Fruit fly (Drosophila melanogaster) whole organism, embryonic: ENCODE results near the gene mEFG1.
A peak's percentile ranks its signal among the peaks of the same experiment; 100 is the strongest.

Experiments
- Abd-B ChIP-seq: fragments of 200-800 bp; sonication (Bioruptor generic); optimal IDR thresholded peaks from 2 replicates; lab custom pipeline; 2018; ENCODE audit warnings: missing biosample characterization, mild to moderate bottlenecking, missing genetic modification characterization, moderate library complexity
- CG10366 ChIP-seq: fragments of 200-800 bp; sonication (Bioruptor generic); IDR thresholded peaks from 2 replicates; pipeline ENCODE4 v1.3.6; 2022; ENCODE audit warnings: missing biosample characterization, missing genetic modification characterization
- CG12155 ChIP-seq: fragments of 200-800 bp; sonication (Bioruptor generic); optimal IDR thresholded peaks from 3 replicates; lab custom pipeline; 2016; ENCODE audit warnings: missing biosample characterization, missing genetic modification characterization
- CG1233 ChIP-seq: fragments of 200-800 bp; sonication (Bioruptor generic); optimal IDR thresholded peaks from 4 replicates; lab custom pipeline; 2018; ENCODE audit warnings: missing biosample characterization, mild to moderate bottlenecking, missing genetic modification characterization
- CG13296 ChIP-seq: fragments of 200-800 bp; sonication (Bioruptor generic); optimal IDR thresholded peaks from 3 replicates; lab custom pipeline; 2018; ENCODE audit warnings: missing biosample characterization, mild to moderate bottlenecking, missing genetic modification characterization
- CG13894 ChIP-seq: fragments of 200-800 bp; sonication (Bioruptor generic); optimal IDR thresholded peaks from 3 replicates; lab custom pipeline; 2018; ENCODE audit warnings: missing biosample characterization, mild to moderate bottlenecking, missing genetic modification characterization, moderate library complexity
- CG15073 ChIP-seq: fragments of 200-800 bp; sonication (Bioruptor generic); optimal IDR thresholded peaks from 2 replicates; lab custom pipeline; 2016; ENCODE audit warnings: missing biosample characterization, missing genetic modification characterization
- CG15514 ChIP-seq: fragments of 200-800 bp; sonication (Bioruptor generic); optimal IDR thresholded peaks from 3 replicates; lab custom pipeline; 2017; ENCODE audit warnings: missing biosample characterization, missing genetic modification characterization, mild to moderate bottlenecking, moderate library complexity, missing genetic modification reagents
- CG17568 ChIP-seq: fragments of 200-800 bp; sonication (Bioruptor generic); optimal IDR thresholded peaks from 2 replicates; lab custom pipeline; 2018; ENCODE audit warnings: missing biosample characterization, mild to moderate bottlenecking, missing genetic modification characterization, moderate library complexity
- CG18619 ChIP-seq: fragments of 200-800 bp; sonication (Bioruptor generic); optimal IDR thresholded peaks from 3 replicates; lab custom pipeline; 2017; ENCODE audit warnings: missing biosample characterization, mild to moderate bottlenecking, missing genetic modification characterization
- CG3163 ChIP-seq: fragments of 200-800 bp; sonication (Bioruptor generic); optimal IDR thresholded peaks from 3 replicates; lab custom pipeline; 2016; ENCODE audit warnings: missing biosample characterization, missing genetic modification characterization
- CG32532 ChIP-seq: fragments of 200-800 bp; sonication (Bioruptor generic); IDR thresholded peaks from 2 replicates; pipeline ENCODE4 v1.3.6; 2022; ENCODE audit warnings: missing biosample characterization, missing genetic modification characterization
- CG4328 ChIP-seq: fragments of 200-800 bp; sonication (Bioruptor generic); optimal IDR thresholded peaks from 3 replicates; lab custom pipeline; 2017; ENCODE audit warnings: missing biosample characterization, missing genetic modification reagents, missing genetic modification characterization
- CG5245 ChIP-seq: fragments of 200-800 bp; sonication (Bioruptor generic); optimal IDR thresholded peaks from 3 replicates; lab custom pipeline; 2016; ENCODE audit warnings: missing biosample characterization, missing genetic modification characterization
- CG5953 ChIP-seq: fragments of 200-800 bp; sonication (Bioruptor generic); IDR thresholded peaks from 2 replicates; pipeline ENCODE4 v1.3.6; 2022; ENCODE audit warnings: missing biosample characterization, missing genetic modification characterization
- CG7987 ChIP-seq: fragments of 200-800 bp; sonication (Bioruptor generic); optimal IDR thresholded peaks from 2 replicates; lab custom pipeline; 2018; ENCODE audit warnings: missing biosample characterization, mild to moderate bottlenecking, missing genetic modification characterization, moderate library complexity
- CG9932 ChIP-seq: fragments of 200-800 bp; sonication (Bioruptor generic); IDR thresholded peaks from 2 replicates; pipeline ENCODE4 v1.3.6; 2022; ENCODE audit warnings: missing biosample characterization, missing genetic modification characterization
- Dp ChIP-seq: fragments of 200-800 bp; sonication (Bioruptor generic); optimal IDR thresholded peaks from 2 replicates; lab custom pipeline; 2018; ENCODE audit warnings: missing biosample characterization, mild to moderate bottlenecking, missing genetic modification characterization, moderate library complexity
- Drgx ChIP-seq: fragments of 200-800 bp; sonication (Bioruptor generic); IDR thresholded peaks from 2 replicates; pipeline ENCODE4 v1.3.6; 2022; ENCODE audit warnings: missing biosample characterization, missing genetic modification characterization
- E2f2 ChIP-seq: fragments of 200-800 bp; sonication (Bioruptor generic); IDR thresholded peaks from 2 replicates; pipeline ENCODE4 v1.3.6; 2022; ENCODE audit warnings: missing biosample characterization, missing genetic modification characterization
- Ets97D ChIP-seq: fragments of 200-800 bp; sonication (Bioruptor generic); optimal IDR thresholded peaks from 3 replicates; lab custom pipeline; 2016; ENCODE audit warnings: missing biosample characterization, missing genetic modification characterization
- GATAe ChIP-seq: fragments of 200-800 bp; sonication (Bioruptor generic); conservative IDR thresholded peaks from 2 replicates; pipeline ENCODE4 v1.3.6; 2022; ENCODE audit warnings: missing biosample characterization, missing genetic modification characterization
- HmgZ ChIP-seq: fragments of 200-800 bp; sonication (Bioruptor generic); optimal IDR thresholded peaks from 2 replicates; lab custom pipeline; 2018; ENCODE audit warnings: missing biosample characterization, mild to moderate bottlenecking, missing genetic modification characterization
- Med ChIP-seq: fragments of 200-800 bp; sonication (Bioruptor generic); peaks from one replicate; lab custom pipeline; 2016; ENCODE audit warnings: missing biosample characterization, missing genetic modification characterization, mild to moderate bottlenecking, inconsistent platforms, moderate library complexity
- Spps ChIP-seq: fragments of 200-800 bp; sonication (Bioruptor generic); optimal IDR thresholded peaks from 2 replicates; lab custom pipeline; 2018; ENCODE audit warnings: missing biosample characterization, mild to moderate bottlenecking, missing genetic modification characterization
- cad ChIP-seq: fragments of >200 bp; optimal IDR thresholded peaks from 2 replicates; lab custom pipeline; 2017; ENCODE audit warnings: missing biosample characterization, missing genetic modification characterization
- crc ChIP-seq: fragments of 200-800 bp; sonication (Bioruptor generic); optimal IDR thresholded peaks from 2 replicates; lab custom pipeline; 2016; ENCODE audit warnings: missing biosample characterization, missing genetic modification characterization
- croc ChIP-seq: fragments of 200-800 bp; sonication (Bioruptor generic); conservative IDR thresholded peaks from 3 replicates; pipeline ENCODE4 v1.3.6; 2022; ENCODE audit warnings: missing biosample characterization, missing genetic modification characterization
- danr ChIP-seq: fragments of 200-800 bp; sonication (Bioruptor generic); IDR thresholded peaks from 2 replicates; pipeline ENCODE4 v1.3.6; 2022; ENCODE audit warnings: missing biosample characterization, missing genetic modification characterization
- dimm ChIP-seq: fragments of 200-800 bp; sonication (Bioruptor generic); IDR thresholded peaks from 2 replicates; pipeline ENCODE4 v1.3.6; 2022; ENCODE audit warnings: missing biosample characterization, missing genetic modification characterization
- dmrt99B ChIP-seq: fragments of 200-800 bp; sonication (Bioruptor generic); optimal IDR thresholded peaks from 2 replicates; lab custom pipeline; 2018; ENCODE audit warnings: missing biosample characterization, mild to moderate bottlenecking, missing genetic modification characterization, moderate library complexity
- exex ChIP-seq: fragments of 200-800 bp; sonication (Bioruptor generic); optimal IDR thresholded peaks from 4 replicates; lab custom pipeline; 2018; ENCODE audit warnings: missing biosample characterization, mild to moderate bottlenecking, missing genetic modification characterization, moderate library complexity
- fu2 ChIP-seq: fragments of 200-800 bp; sonication (Bioruptor generic); optimal IDR thresholded peaks from 2 replicates; lab custom pipeline; 2016; ENCODE audit warnings: missing biosample characterization, missing genetic modification characterization
- gcm ChIP-seq: fragments of 200-800 bp; sonication (Bioruptor generic); optimal IDR thresholded peaks from 2 replicates; lab custom pipeline; 2019; ENCODE audit warnings: missing biosample characterization, mild to moderate bottlenecking, missing genetic modification characterization, moderate library complexity
- grau ChIP-seq: fragments of 200-800 bp; optimal IDR thresholded peaks from 3 replicates; lab custom pipeline; 2019; ENCODE audit warnings: missing biosample characterization, mild to moderate bottlenecking, missing genetic modification characterization, moderate library complexity
- grn ChIP-seq: fragments of 200-800 bp; sonication (Bioruptor generic); optimal IDR thresholded peaks from 3 replicates; lab custom pipeline; 2017; ENCODE audit warnings: missing biosample characterization, missing genetic modification characterization
- insv ChIP-seq, 2 experiments: fragments of 200-800 bp; sonication (Bioruptor generic); optimal IDR thresholded peaks; 3 replicates each; lab custom pipeline; 2016 to 2018; ENCODE audit warnings: missing biosample characterization in 2 of 2, missing genetic modification characterization in 2 of 2
- inv ChIP-seq: fragments of 200-800 bp; sonication (Bioruptor generic); IDR thresholded peaks from 2 replicates; pipeline ENCODE4 v1.3.6; 2022; ENCODE audit warnings: missing biosample characterization, missing genetic modification characterization; ENCODE audit not compliant: partially characterized antibody
- lilli ChIP-seq: fragments of 200-800 bp; sonication (Bioruptor generic); optimal IDR thresholded peaks from 3 replicates; lab custom pipeline; 2016; ENCODE audit warnings: missing biosample characterization, missing genetic modification characterization
- mam ChIP-seq: fragments of 200-800 bp; sonication (Bioruptor generic); optimal IDR thresholded peaks from 3 replicates; lab custom pipeline; 2016; ENCODE audit warnings: missing biosample characterization, missing genetic modification characterization
- mirr ChIP-seq: fragments of 200-800 bp; sonication (Bioruptor generic); optimal IDR thresholded peaks from 3 replicates; lab custom pipeline; 2018; ENCODE audit warnings: missing biosample characterization, mild to moderate bottlenecking, missing genetic modification characterization
- nerfin-1 ChIP-seq: fragments of 200-800 bp; sonication (Bioruptor generic); optimal IDR thresholded peaks from 3 replicates; lab custom pipeline; 2019; ENCODE audit warnings: missing biosample characterization, mild to moderate bottlenecking, missing genetic modification characterization, moderate library complexity
- nmo ChIP-seq: fragments of 200-800 bp; sonication (Bioruptor generic); optimal IDR thresholded peaks from 2 replicates; lab custom pipeline; 2018; ENCODE audit warnings: missing biosample characterization, mild to moderate bottlenecking, missing genetic modification characterization, moderate library complexity
- pum ChIP-seq: fragments of 200-800 bp; sonication (Bioruptor generic); optimal IDR thresholded peaks from 2 replicates; lab custom pipeline; 2016; ENCODE audit warnings: missing biosample characterization, missing genetic modification characterization
- run ChIP-seq: fragments of 200-800 bp; sonication (Bioruptor generic); optimal IDR thresholded peaks from 3 replicates; lab custom pipeline; 2018; ENCODE audit warnings: missing biosample characterization, mild to moderate bottlenecking, missing genetic modification characterization
- sc ChIP-seq, 3 experiments: fragments of >200 bp in 2 of 3; fragments of 200-800 bp in 1 of 3; sonication (Bioruptor generic) in 1 of 3; optimal IDR thresholded peaks; 2 replicates in 2 of 3; 3 replicates in 1 of 3; lab custom pipeline; 2017; ENCODE audit warnings: mild to moderate bottlenecking in 1 of 3, missing biosample characterization in 1 of 3, missing genetic modification characterization in 1 of 3, missing genetic modification reagents in 1 of 3
- sd ChIP-seq: fragments of 200-800 bp; sonication (Bioruptor generic); optimal IDR thresholded peaks from 3 replicates; lab custom pipeline; 2018; ENCODE audit warnings: missing biosample characterization, mild to moderate bottlenecking, missing genetic modification characterization, moderate library complexity
- sens ChIP-seq: fragments of 200-800 bp; sonication (Bioruptor generic); peaks from one replicate; lab custom pipeline; 2016; ENCODE audit warnings: missing biosample characterization, missing genetic modification characterization
- stwl ChIP-seq: fragments of 200-800 bp; sonication (Bioruptor generic); optimal IDR thresholded peaks from 3 replicates; lab custom pipeline; 2018; ENCODE audit warnings: missing biosample characterization, mild to moderate bottlenecking, missing genetic modification characterization, moderate library complexity
- sug ChIP-seq: fragments of 200-800 bp; optimal IDR thresholded peaks from 2 replicates; lab custom pipeline; 2019; ENCODE audit warnings: missing biosample characterization, mild to moderate bottlenecking, missing genetic modification characterization, moderate library complexity
- z ChIP-seq: fragments of 200-800 bp; sonication (Bioruptor generic); IDR thresholded peaks from 3 replicates; pipeline ENCODE4 v1.3.6; 2022; ENCODE audit warnings: missing biosample characterization, missing genetic modification characterization

mEFG1 gene

dm6 chr2L:7216272-7216671 lies 6.6 kb downstream of the mEFG1 start:
- TF ChIP-seq mirr (GFP tag; lab: Kevin White, UChicago) (peak; percentile 77), run (tag; lab: Kevin White, UChicago) (peak; percentile 4), E2f2 (GFP tag; lab: Robert Waterston, UW) (no peak), CG15514 (peak; percentile 3), sc (optimal IDR thresholded peaks at IDR 0.05; lab: Kevin White, UChicago) (no peak), sc (GFP tag; optimal IDR thresholded peaks at IDR 0.05; lab: Kevin White, UChicago) (no peak), grau (no peak), HmgZ (tag; lab: Kevin White, UChicago) (no peak), sd (peak; percentile 10), mam (no peak), sug (tag; lab: Kevin White, UChicago) (peak; percentile 22), Med (GFP tag; lab: Kevin White, UChicago) (peak; percentile 1), GATAe (GFP tag; lab: Robert Waterston, UW) (peak; percentile 50; the same call in 1 of the 2 replicates), grn (GFP tag; lab: Kevin White, UChicago) (peak; percentile 4), z (GFP tag; lab: Robert Waterston, UW) (no peak), danr (no peak), dimm (GFP tag; lab: Robert Waterston, UW) (no peak), sens (GFP tag; lab: Kevin White, UChicago) (peak; percentile 26), exex (peak; percentile 90), Spps (tag; lab: Kevin White, UChicago) (no peak), CG1233 (GFP tag; lab: Kevin White, UChicago) (peak; percentile 4), stwl (tag; lab: Kevin White, UChicago) (no peak)

dm6 chr2L:7215657-7216056 lies 7.2 kb downstream of the mEFG1 start:
- no peak for TF ChIP-seq lilli (GFP tag; lab: Kevin White, UChicago)
- TF ChIP-seq Drgx (GFP tag; lab: Robert Waterston, UW): no peak
- TF ChIP-seq CG17568 (GFP tag; lab: Kevin White, UChicago): peak; percentile 50
- no peak for TF ChIP-seq CG12155 (GFP tag; lab: Kevin White, UChicago)
- TF ChIP-seq insv (GFP tag; optimal IDR thresholded peaks at IDR 0.05; lab: Kevin White, UChicago): no peak
- no peak for TF ChIP-seq Abd-B (GFP tag; lab: Kevin White, UChicago)
- no peak for TF ChIP-seq nmo (GFP tag; lab: Kevin White, UChicago)
- no peak for TF ChIP-seq CG9932 (GFP tag; lab: Robert Waterston, UW)
- no peak for TF ChIP-seq CG5953 (GFP tag; lab: Robert Waterston, UW)
- TF ChIP-seq CG4328 (GFP tag; lab: Kevin White, UChicago): no peak
- TF ChIP-seq CG13894 (tag; lab: Kevin White, UChicago): no peak
- TF ChIP-seq pum (GFP tag; lab: Kevin White, UChicago): no peak
- no peak for TF ChIP-seq CG3163 (GFP tag; lab: Kevin White, UChicago)
- TF ChIP-seq nerfin-1 (tag; lab: Kevin White, UChicago): no peak
- no peak for TF ChIP-seq gcm (GFP tag; lab: Kevin White, UChicago)
- TF ChIP-seq cad (GFP tag; lab: Kevin White, UChicago): no peak
- no peak for TF ChIP-seq crc (GFP tag; lab: Kevin White, UChicago)
- TF ChIP-seq CG15073 (GFP tag; lab: Kevin White, UChicago): no peak
- peak; percentile 54 for TF ChIP-seq CG13296 (GFP tag; lab: Kevin White, UChicago)
- TF ChIP-seq Ets97D (GFP tag; lab: Kevin White, UChicago): no peak
- peak; percentile 21 for TF ChIP-seq CG7987
- no peak for TF ChIP-seq CG10366
- TF ChIP-seq croc: no peak
- peak; percentile 22 for TF ChIP-seq CG18619 (GFP tag; lab: Kevin White, UChicago)
- no peak for TF ChIP-seq CG5245 (GFP tag; lab: Kevin White, UChicago)
- no peak for TF ChIP-seq Dp (GFP tag; lab: Kevin White, UChicago)
- TF ChIP-seq dmrt99B (tag; lab: Kevin White, UChicago): peak; percentile 31
- TF ChIP-seq Spps (tag; lab: Kevin White, UChicago): no peak
- no peak for TF ChIP-seq CG32532 (GFP tag; lab: Robert Waterston, UW)
- TF ChIP-seq inv: no peak
- TF ChIP-seq fu2 (GFP tag; lab: Kevin White, UChicago): no peak
